Worm (Caenorhabditis elegans) whole organism, L1 larva: ENCODE results near the gene imb-2.
A peak's percentile ranks its signal among the peaks of the same experiment; 100 is the strongest.

Experiments
- F16B12.6 ChIP-seq: fragments of 150-350 bp; optimal IDR thresholded peaks from 2 replicates; lab custom pipeline; 2014; ENCODE audit warnings: missing biosample characterization, missing genetic modification characterization
- alr-1 ChIP-seq: fragments of 200-800 bp; sonication (Bioruptor generic); optimal IDR thresholded peaks from 2 replicates; lab custom pipeline; 2018; ENCODE audit warnings: borderline replicate concordance, mild to moderate bottlenecking, missing genetic modification characterization, missing compliant biosample characterization
- aly-2 ChIP-seq: fragments of 150-350 bp; optimal IDR thresholded peaks from 2 replicates; lab custom pipeline; 2014; ENCODE audit warnings: missing biosample characterization, missing genetic modification characterization
- ama-1 ChIP-seq: fragments of 150-350 bp; optimal IDR thresholded peaks from 2 replicates; lab custom pipeline; 2014
- ceh-63 ChIP-seq: fragments of 200-800 bp; sonication (Bioruptor generic); optimal IDR thresholded peaks from 2 replicates; lab custom pipeline; 2018; ENCODE audit warnings: mild to moderate bottlenecking, missing genetic modification characterization, missing compliant biosample characterization
- ceh-8 ChIP-seq: fragments of 200-800 bp; sonication (Bioruptor generic); optimal IDR thresholded peaks from 2 replicates; lab custom pipeline; 2018; ENCODE audit warnings: mild to moderate bottlenecking, missing genetic modification characterization, moderate library complexity, missing compliant biosample characterization
- ceh-82 ChIP-seq, 3 experiments: fragments of 150-350 bp in 1 of 3; sonication (generic microtip) in 2 of 3; optimal IDR thresholded peaks; 2 replicates each; lab custom pipeline; 2014 to 2017; ENCODE audit warnings: missing biosample characterization in 3 of 3, missing genetic modification characterization in 3 of 3
- ceh-88 ChIP-seq: fragments of 200-800 bp; sonication (Bioruptor generic); IDR thresholded peaks from 2 replicates; pipeline ENCODE4 v1.3.6; 2022; ENCODE audit warnings: missing genetic modification characterization, missing compliant biosample characterization
- dpl-1 ChIP-seq, 3 experiments: fragments of 150-350 bp in 2 of 3; sonication (generic microtip) in 1 of 3; optimal IDR thresholded peaks; 2 replicates each; lab custom pipeline; 2014 to 2017; ENCODE audit warnings: missing biosample characterization in 3 of 3, missing genetic modification characterization in 3 of 3, missing genetic modification reagents in 3 of 3
- dsc-1 ChIP-seq: sonication (generic microtip); optimal IDR thresholded peaks from 2 replicates; lab custom pipeline; 2016; ENCODE audit warnings: mild to moderate bottlenecking, missing genetic modification characterization, missing compliant biosample characterization
- efl-1 ChIP-seq, 4 experiments: fragments of 150-350 bp; optimal IDR thresholded peaks in 3 of 4; peaks in 1 of 4; 1 replicate in 1 of 4; 2 replicates in 3 of 4; lab custom pipeline; 2014; ENCODE audit warnings: missing biosample characterization in 2 of 4, missing genetic modification characterization in 2 of 4, missing genetic modification reagents in 2 of 4
- egl-13 ChIP-seq: sonication (generic microtip); optimal IDR thresholded peaks from 2 replicates; lab custom pipeline; 2016; ENCODE audit warnings: missing genotype, missing genetic modification reagents, missing genetic modification characterization, missing compliant biosample characterization
- egl-27 ChIP-seq, 2 experiments: fragments of 150-350 bp in 1 of 2; sonication (generic microtip); optimal IDR thresholded peaks; 3 replicates each; lab custom pipeline; 2017 to 2018; ENCODE audit warnings: missing biosample characterization in 2 of 2, missing genetic modification characterization in 2 of 2, missing genetic modification reagents in 2 of 2
- ets-5 ChIP-seq: fragments of 200-800 bp; sonication (Bioruptor generic); IDR thresholded peaks from 2 replicates; pipeline ENCODE4 v1.3.6; 2022; ENCODE audit warnings: missing genetic modification characterization, missing compliant biosample characterization
- fkh-4 ChIP-seq: sonication (generic microtip); optimal IDR thresholded peaks from 2 replicates; lab custom pipeline; 2016; ENCODE audit warnings: missing compliant biosample characterization, missing genetic modification characterization, borderline replicate concordance
- fkh-8 ChIP-seq: sonication (generic microtip); optimal IDR thresholded peaks from 2 replicates; lab custom pipeline; 2016; ENCODE audit warnings: mild to moderate bottlenecking, missing genetic modification characterization, missing compliant biosample characterization
- grh-1 ChIP-seq: fragments of 200-800 bp; sonication (Bioruptor generic); IDR thresholded peaks from 2 replicates; pipeline ENCODE4 v1.3.6; 2022; ENCODE audit warnings: missing genetic modification reagents, missing genetic modification characterization, missing compliant biosample characterization
- hlh-4 ChIP-seq: sonication (generic microtip); optimal IDR thresholded peaks from 2 replicates; lab custom pipeline; 2016; ENCODE audit warnings: mild to moderate bottlenecking, missing genetic modification characterization, missing compliant biosample characterization
- hpl-2 ChIP-seq: fragments of 150-350 bp; optimal IDR thresholded peaks from 2 replicates; lab custom pipeline; 2014; ENCODE audit warnings: missing biosample characterization, missing genetic modification reagents, missing genetic modification characterization
- isw-1 ChIP-seq: fragments of 200-800 bp; sonication (Bioruptor generic); IDR thresholded peaks from 2 replicates; pipeline ENCODE4 v1.3.6; 2022; ENCODE audit warnings: missing genetic modification characterization, missing compliant biosample characterization
- lin-14 ChIP-seq: fragments of 200-800 bp; sonication (Bioruptor generic); optimal IDR thresholded peaks from 2 replicates; lab custom pipeline; 2018; ENCODE audit warnings: mild to moderate bottlenecking, missing genetic modification characterization, moderate library complexity, missing compliant biosample characterization
- lin-39 ChIP-seq: fragments of 150-350 bp; optimal IDR thresholded peaks from 2 replicates; lab custom pipeline; 2014; ENCODE audit warnings: missing biosample characterization, missing genetic modification reagents, missing genetic modification characterization
- lir-3 ChIP-seq: sonication (generic microtip); optimal IDR thresholded peaks from 2 replicates; lab custom pipeline; 2016; ENCODE audit warnings: mild to moderate bottlenecking, missing genetic modification characterization, moderate library complexity, missing compliant biosample characterization; ENCODE audit not compliant: poor library complexity
- lsy-2 ChIP-seq, 2 experiments: fragments of 150-350 bp; optimal IDR thresholded peaks; 2 replicates each; lab custom pipeline; 2014; ENCODE audit warnings: missing biosample characterization in 2 of 2, missing genetic modification characterization in 2 of 2
- mab-9 ChIP-seq: fragments of 200-800 bp; sonication (Bioruptor generic); IDR thresholded peaks from 2 replicates; pipeline ENCODE4 v1.3.6; 2022; ENCODE audit warnings: missing genetic modification reagents, missing genetic modification characterization, missing compliant biosample characterization
- mdl-1 ChIP-seq, 2 experiments: fragments of 150-350 bp; optimal IDR thresholded peaks; 2 replicates each; lab custom pipeline; 2014 to 2017; ENCODE audit warnings: missing biosample characterization in 2 of 2, missing genetic modification characterization in 2 of 2, inconsistent platforms in 1 of 2
- mef-2 ChIP-seq: fragments of 150-350 bp; optimal IDR thresholded peaks from 2 replicates; lab custom pipeline; 2014; ENCODE audit warnings: missing biosample characterization, missing genetic modification characterization
- mep-1 ChIP-seq: fragments of 150-350 bp; optimal IDR thresholded peaks from 2 replicates; lab custom pipeline; 2014; ENCODE audit warnings: missing biosample characterization, missing genetic modification characterization
- nhr-11 ChIP-seq: fragments of 150-350 bp; optimal IDR thresholded peaks from 2 replicates; lab custom pipeline; 2014; ENCODE audit warnings: missing biosample characterization, missing genetic modification characterization
- nhr-19 ChIP-seq: fragments of 200-800 bp; sonication (Bioruptor generic); conservative IDR thresholded peaks from 2 replicates; pipeline ENCODE4 v1.3.6; 2022; ENCODE audit warnings: missing genetic modification characterization, missing compliant biosample characterization
- nhr-28 ChIP-seq: fragments of 150-350 bp; optimal IDR thresholded peaks from 2 replicates; lab custom pipeline; 2014; ENCODE audit warnings: missing biosample characterization, missing genetic modification characterization
- nhr-71 ChIP-seq: sonication (generic microtip); optimal IDR thresholded peaks from 2 replicates; lab custom pipeline; 2016; ENCODE audit warnings: mild to moderate bottlenecking, missing genetic modification characterization, moderate library complexity, missing compliant biosample characterization
- nhr-76 ChIP-seq: sonication (generic microtip); optimal IDR thresholded peaks from 2 replicates; lab custom pipeline; 2017; ENCODE audit warnings: missing biosample characterization, missing genetic modification characterization
- nhr-77 ChIP-seq: fragments of 150-350 bp; optimal IDR thresholded peaks from 2 replicates; lab custom pipeline; 2014; ENCODE audit warnings: missing biosample characterization, missing genetic modification characterization
- nhr-90 ChIP-seq: sonication (generic microtip); optimal IDR thresholded peaks from 2 replicates; lab custom pipeline; 2016; ENCODE audit warnings: mild to moderate bottlenecking, missing genetic modification characterization, missing compliant biosample characterization; ENCODE audit not compliant: poor library complexity
- pax-3 ChIP-seq: fragments of 200-800 bp; sonication (Bioruptor generic); optimal IDR thresholded peaks from 2 replicates; lab custom pipeline; 2018; ENCODE audit warnings: mild to moderate bottlenecking, missing genetic modification characterization, moderate library complexity, missing compliant biosample characterization
- pqm-1 ChIP-seq: sonication (generic microtip); optimal IDR thresholded peaks from 3 replicates; lab custom pipeline; 2017; ENCODE audit warnings: missing biosample characterization, missing genetic modification characterization
- rnt-1 ChIP-seq: sonication (generic microtip); optimal IDR thresholded peaks from 2 replicates; lab custom pipeline; 2016; ENCODE audit warnings: mild to moderate bottlenecking, missing genetic modification characterization, moderate library complexity, missing compliant biosample characterization
- skn-1 ChIP-seq: fragments of 150-350 bp; optimal IDR thresholded peaks from 2 replicates; lab custom pipeline; 2014; ENCODE audit warnings: missing biosample characterization, missing genetic modification characterization
- snpc-4 ChIP-seq: fragments of 150-350 bp; optimal IDR thresholded peaks from 2 replicates; lab custom pipeline; 2014; ENCODE audit warnings: missing biosample characterization, missing genetic modification characterization
- snu-23 ChIP-seq: sonication (generic microtip); optimal IDR thresholded peaks from 2 replicates; lab custom pipeline; 2016; ENCODE audit warnings: missing genetic modification characterization, missing compliant biosample characterization
- sup-37 ChIP-seq: fragments of 200-800 bp; sonication (Bioruptor generic); optimal IDR thresholded peaks from 2 replicates; lab custom pipeline; 2018; ENCODE audit warnings: mild to moderate bottlenecking, missing genetic modification characterization, missing compliant biosample characterization
- tbx-2 ChIP-seq: sonication (generic microtip); optimal IDR thresholded peaks from 2 replicates; lab custom pipeline; 2016; ENCODE audit warnings: missing genetic modification characterization, missing compliant biosample characterization
- tlp-1 ChIP-seq: fragments of 150-350 bp; optimal IDR thresholded peaks from 2 replicates; lab custom pipeline; 2014; ENCODE audit warnings: missing biosample characterization, missing genetic modification characterization
- unc-130 ChIP-seq: fragments of 150-350 bp; optimal IDR thresholded peaks from 2 replicates; lab custom pipeline; 2017; ENCODE audit warnings: missing biosample characterization, missing genetic modification characterization, inconsistent platforms
- unc-30 ChIP-seq: sonication (generic microtip); optimal IDR thresholded peaks from 2 replicates; lab custom pipeline; 2017; ENCODE audit warnings: missing biosample characterization, missing genetic modification characterization
- unc-62 ChIP-seq: fragments of 150-350 bp; optimal IDR thresholded peaks from 2 replicates; lab custom pipeline; 2014; ENCODE audit warnings: missing biosample characterization, missing genetic modification reagents, missing genetic modification characterization
- unc-98 ChIP-seq: fragments of 200-800 bp; sonication (Bioruptor generic); IDR thresholded peaks from 2 replicates; pipeline ENCODE4 v1.3.6; 2022; ENCODE audit warnings: missing genetic modification characterization, missing compliant biosample characterization
- xbp-1 ChIP-seq: sonication (generic microtip); optimal IDR thresholded peaks from 2 replicates; lab custom pipeline; 2016; ENCODE audit warnings: missing genetic modification characterization, missing compliant biosample characterization
- zip-4 ChIP-seq: fragments of 200-800 bp; sonication (Bioruptor generic); optimal IDR thresholded peaks from 2 replicates; lab custom pipeline; 2018; ENCODE audit warnings: mild to moderate bottlenecking, missing genetic modification characterization, moderate library complexity, missing compliant biosample characterization
- ztf-11 ChIP-seq, 2 experiments: sonication (generic microtip); optimal IDR thresholded peaks; 2 replicates each; lab custom pipeline; 2016 to 2017; ENCODE audit warnings: missing genetic modification characterization in 2 of 2, missing biosample characterization in 1 of 2, missing compliant biosample characterization in 1 of 2

The imb-2 gene

DNA sequence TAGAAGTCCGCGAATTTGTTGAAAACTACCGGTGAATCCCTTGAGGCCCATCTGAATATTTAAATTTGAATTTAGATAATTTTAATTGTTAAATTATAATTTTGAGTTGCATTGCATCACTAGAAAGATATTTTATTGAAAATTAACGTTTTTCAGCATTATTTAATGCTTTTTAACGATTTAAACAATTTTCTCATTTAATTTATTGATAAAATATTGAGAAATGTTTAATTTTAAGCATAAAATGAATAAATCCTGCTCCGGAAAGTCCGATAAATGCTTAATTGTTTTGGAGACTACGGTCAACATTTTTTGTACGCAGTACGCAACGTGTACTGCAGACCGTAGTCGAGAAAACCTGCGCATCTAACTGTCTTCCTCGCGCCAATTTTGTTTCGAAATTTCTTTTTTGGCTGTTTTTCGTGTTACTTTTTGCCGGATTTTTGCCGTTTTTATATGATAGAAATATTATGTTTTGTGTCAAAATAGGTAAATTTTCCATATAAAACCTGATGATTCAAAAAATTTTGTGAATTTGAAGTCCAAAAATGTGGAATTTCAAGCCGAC, 16.1 kb upstream of the imb-2 start, which contains the start of the genes Y54G11A.17, lin-7 and elof-1 (continued):
- peak; percentile 62 for TF ChIP-seq ceh-88 (GFP tag; lab: Robert Waterston, UW)
- TF ChIP-seq lin-14 (GFP tag; lab: Kevin White, UChicago), result peak; percentile 89
- TF ChIP-seq egl-13 (tag; lab: Kevin White, UChicago), result peak; percentile 52
- peak; percentile 92 for TF ChIP-seq fkh-8 (tag; lab: Kevin White, UChicago)
- TF ChIP-seq ceh-8 (GFP tag; lab: Kevin White, UChicago), result peak; percentile 25
- TF ChIP-seq hpl-2 (GFP tag; lab: Kevin White, UChicago), result peak; percentile 77
- TF ChIP-seq nhr-28 (tag; lab: Kevin White, UChicago), result no peak
- TF ChIP-seq sup-37, result no peak
- TF ChIP-seq hlh-4, result no peak
- TF ChIP-seq nhr-90 (tag; lab: Kevin White, UChicago), result peak; percentile 73
- TF ChIP-seq dpl-1 (GFP tag; optimal IDR thresholded peaks at IDR 0.05; lab: Kevin White, UChicago), result peak; percentile 90 to 92 (median 90)
- peak; percentile 42 for TF ChIP-seq mef-2
- TF ChIP-seq nhr-71, result peak; percentile 90
- no peak for TF ChIP-seq alr-1 (tag; lab: Kevin White, UChicago)
- TF ChIP-seq rnt-1 (tag; lab: Kevin White, UChicago), result peak; percentile 87
- TF ChIP-seq mep-1 (tag; lab: Kevin White, UChicago), result peak; percentile 97
- TF ChIP-seq nhr-19 (GFP tag; lab: Robert Waterston, UW), result peak; percentile 81
- no peak for TF ChIP-seq unc-30 (tag; lab: Kevin White, UChicago)
- TF ChIP-seq egl-27 (tag; optimal IDR thresholded peaks at IDR 0.05; lab: Kevin White, UChicago), result no peak
- TF ChIP-seq pqm-1 (tag; lab: Kevin White, UChicago), result peak; percentile 14
- TF ChIP-seq unc-98 (GFP tag; lab: Robert Waterston, UW), result no peak
- TF ChIP-seq tbx-2 (tag; lab: Kevin White, UChicago), result peak; percentile 83
- no peak for TF ChIP-seq nhr-76
- TF ChIP-seq tlp-1 (tag; lab: Kevin White, UChicago), result no peak
- TF ChIP-seq grh-1 (GFP tag; lab: Robert Waterston, UW), result peak; percentile 54
- TF ChIP-seq lin-39 (tag; lab: Kevin White, UChicago), result peak; percentile 49
- TF ChIP-seq mab-9 (GFP tag; lab: Robert Waterston, UW), result no peak; the same call in 1 of the 2 replicates
- TF ChIP-seq F16B12.6 (tag; lab: Kevin White, UChicago), result peak; percentile 99
- TF ChIP-seq lsy-2 (tag; optimal IDR thresholded peaks at IDR 0.05; lab: Kevin White, UChicago), result peak; percentile 99 to 100
- TF ChIP-seq fkh-4 (tag; lab: Kevin White, UChicago), result no peak
- peak; percentile 63 for TF ChIP-seq pax-3 (tag; lab: Kevin White, UChicago)
- TF ChIP-seq ceh-82 (tag; optimal IDR thresholded peaks at IDR 0.05; lab: Kevin White, UChicago), result peak; percentile 82 to 96 (median 86)
- peak; percentile 75 for TF ChIP-seq lir-3 (tag; lab: Kevin White, UChicago)
- TF ChIP-seq skn-1 (tag; lab: Kevin White, UChicago), result peak; percentile 93
- no peak for TF ChIP-seq unc-62 (GFP tag; lab: Kevin White, UChicago)
- TF ChIP-seq xbp-1, result peak; percentile 85
- peak; percentile 32 for TF ChIP-seq aly-2
- peak; percentile 61 for TF ChIP-seq zip-4 (GFP tag; lab: Kevin White, UChicago)
- TF ChIP-seq isw-1 (GFP tag; lab: Robert Waterston, UW), result peak; percentile 84
- peak; percentile 63 for TF ChIP-seq ama-1 (lab: Kevin White, UChicago)
- TF ChIP-seq efl-1 (optimal IDR thresholded peaks at IDR 0.05; lab: Kevin White, UChicago), result peak; percentile 91 to 93
- peak; percentile 88 to 98 for TF ChIP-seq efl-1 (GFP tag; optimal IDR thresholded peaks at IDR 0.05 in 1 of 2; lab: Kevin White, UChicago)
- no peak for TF ChIP-seq ets-5
- peak in 1 of 2 experiments; percentile 88 for TF ChIP-seq mdl-1 (tag; optimal IDR thresholded peaks at IDR 0.05; lab: Kevin White, UChicago)
- peak; percentile 88 for TF ChIP-seq snpc-4
- peak; percentile 99 for TF ChIP-seq unc-130 (tag; lab: Kevin White, UChicago)
- peak; percentile 97 for TF ChIP-seq nhr-77 (tag; lab: Kevin White, UChicago)
- peak in 1 of 2 experiments; percentile 60 for TF ChIP-seq ztf-11 (tag; optimal IDR thresholded peaks at IDR 0.05; lab: Kevin White, UChicago)
- TF ChIP-seq nhr-11, result no peak
- TF ChIP-seq snu-23 (GFP tag; lab: Kevin White, UChicago), result peak; percentile 93
- peak; percentile 68 for TF ChIP-seq dsc-1 (tag; lab: Kevin White, UChicago)
- TF ChIP-seq ceh-63 (GFP tag; lab: Kevin White, UChicago), result no peak
